Worm (Caenorhabditis elegans) whole organism, young adult: Measurements from ENCODE around the gene pab-2.

Experiments used
- F57A8.1 ChIP-seq: fragments of 200-800 bp; sonication (Bioruptor generic); optimal IDR thresholded peaks from 2 replicates; lab custom pipeline; 2018; ENCODE audit warnings: mild to moderate bottlenecking, missing genetic modification characterization, moderate library complexity, missing compliant biosample characterization
- T07F8.4 ChIP-seq: sonication (generic microtip); optimal IDR thresholded peaks from 2 replicates; lab custom pipeline; 2016; ENCODE audit warnings: mild to moderate bottlenecking, missing genetic modification characterization, moderate library complexity, missing compliant biosample characterization
- attf-3 ChIP-seq: fragments of 200-800 bp; sonication (Bioruptor generic); conservative IDR thresholded peaks from 2 replicates; pipeline ENCODE4 v1.3.6; 2022; ENCODE audit warnings: missing genetic modification reagents, missing genetic modification characterization, missing compliant biosample characterization
- ceh-40 ChIP-seq: fragments of 200-800 bp; sonication (Bioruptor generic); IDR thresholded peaks from 2 replicates; pipeline ENCODE4 v1.3.6; 2022; ENCODE audit warnings: missing genetic modification characterization, missing compliant biosample characterization
- dpff-1 ChIP-seq: sonication (generic microtip); optimal IDR thresholded peaks from 2 replicates; lab custom pipeline; 2017; ENCODE audit warnings: mild to moderate bottlenecking, missing genetic modification characterization, missing compliant biosample characterization
- fkh-3 ChIP-seq: sonication (generic microtip); optimal IDR thresholded peaks from 2 replicates; lab custom pipeline; 2016; ENCODE audit warnings: mild to moderate bottlenecking, missing genetic modification characterization, missing compliant biosample characterization
- let-607 ChIP-seq, 2 experiments: fragments of 200-800 bp in 1 of 2; sonication (Bioruptor generic) in 1 of 2; sonication (generic microtip) in 1 of 2; optimal IDR thresholded peaks; 2 replicates each; lab custom pipeline; 2016 to 2018; ENCODE audit warnings: mild to moderate bottlenecking in 2 of 2, missing compliant biosample characterization in 2 of 2, missing genetic modification characterization in 2 of 2, moderate library complexity in 2 of 2, missing genotype in 1 of 2
- lin-35 ChIP-seq, 3 experiments: fragments of 150-350 bp in 2 of 3; sonication (generic microtip) in 1 of 3; optimal IDR thresholded peaks; 2 replicates each; lab custom pipeline; 2014 to 2018; ENCODE audit warnings: missing biosample characterization in 3 of 3, missing genetic modification characterization in 3 of 3, missing genetic modification reagents in 3 of 3
- nhr-90 ChIP-seq: sonication (generic microtip); optimal IDR thresholded peaks from 2 replicates; lab custom pipeline; 2016; ENCODE audit warnings: missing genotype, mild to moderate bottlenecking, missing genetic modification characterization, missing compliant biosample characterization
- unc-62 ChIP-seq: fragments of 150-350 bp; optimal IDR thresholded peaks from 2 replicates; lab custom pipeline; 2014; ENCODE audit warnings: missing biosample characterization, missing genetic modification reagents, missing genetic modification characterization

- TF ChIP-seq dpff-1 (tag; lab: Kevin White, UChicago) (no peak), F57A8.1 (GFP tag; lab: Kevin White, UChicago) (no peak), ceh-40 (GFP tag; lab: Robert Waterston, UW) (no peak), lin-35 (GFP tag; optimal IDR thresholded peaks at IDR 0.05; lab: Kevin White, UChicago) (no peak), attf-3 (GFP tag; lab: Robert Waterston, UW) (no peak), let-607 (tag; optimal IDR thresholded peaks at IDR 0.05; lab: Kevin White, UChicago) (no peak), fkh-3 (tag; lab: Kevin White, UChicago) (no peak), unc-62 (GFP tag; lab: Kevin White, UChicago) (no peak), T07F8.4 (no peak), nhr-90 (tag; lab: Kevin White, UChicago) (no peak)
These were observed 42.6 kb upstream of the pab-2 start, which contains the start of gene R01E6.7 for ce11 chrX:13569854-13570253.
